Worm (Caenorhabditis elegans): ENCODE data around the gene clec-47.

The clec-47 gene

DNA sequence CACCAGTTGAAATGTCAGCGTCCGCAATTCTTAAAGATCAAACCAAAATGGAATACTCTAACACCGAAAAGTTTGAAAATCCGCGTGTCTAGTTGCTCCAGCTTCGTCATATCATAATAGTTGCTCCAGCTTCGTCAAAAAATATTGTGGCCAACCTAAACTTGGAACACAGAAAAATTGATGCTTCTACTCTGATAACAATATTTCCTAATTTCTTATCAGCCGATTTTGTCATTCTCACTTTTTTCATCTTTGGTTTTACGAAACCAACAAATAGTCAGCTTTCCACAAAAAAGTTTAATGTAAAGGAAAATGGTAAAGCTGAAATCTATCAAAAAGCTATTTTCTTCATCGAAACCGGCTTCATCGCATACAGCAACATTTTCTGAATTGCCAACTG lies 6.8 kb downstream of the clec-47 start, which contains the start of gene fbxa-84:
fbxa-84 (plus strand) TSS at position 34 of the 400 bp plus-strand sequence.
- TF ChIP-seq nhr-77 (tag; optimal IDR thresholded peaks at IDR 0.05): no peak
- peak; percentile 33; the same call in 1 of the 2 replicates for TF ChIP-seq dmd-6 (GFP tag; IDR thresholded peaks at IDR 0.05)
- no peak for TF ChIP-seq madf-9 (GFP tag; conservative IDR thresholded peaks at IDR 0.05)
- no peak for TF ChIP-seq saeg-2 (GFP tag; IDR thresholded peaks at IDR 0.05)
- no peak for TF ChIP-seq nhr-6 (tag; optimal IDR thresholded peaks at IDR 0.05)
- no peak for TF ChIP-seq ces-1 (GFP tag; optimal IDR thresholded peaks at IDR 0.05)
- no peak for TF ChIP-seq daf-12 (tag; optimal IDR thresholded peaks at IDR 0.05)
- TF ChIP-seq lsy-2 (tag; optimal IDR thresholded peaks at IDR 0.05): no peak
- no peak for TF ChIP-seq F49E8.2 (tag; optimal IDR thresholded peaks at IDR 0.05; ENCODE audit: borderline replicate concordance)
- no peak for TF ChIP-seq zip-11 (GFP tag; IDR thresholded peaks at IDR 0.05)
- no peak for TF ChIP-seq lin-1 (GFP tag; IDR thresholded peaks at IDR 0.05)
- no peak for TF ChIP-seq aha-1 (tag)
- no peak for TF ChIP-seq lin-15B (tag; optimal IDR thresholded peaks at IDR 0.05)
- TF ChIP-seq mxl-2 (GFP tag; conservative IDR thresholded peaks at IDR 0.05): no peak
- no peak for TF ChIP-seq lin-38 (GFP tag; IDR thresholded peaks at IDR 0.05)
- peak; percentile 10 for TF ChIP-seq nhr-28 (tag; optimal IDR thresholded peaks at IDR 0.05)
- TF ChIP-seq attf-4 (tag; optimal IDR thresholded peaks at IDR 0.05): no peak
- no peak for TF ChIP-seq php-3 (GFP tag; IDR thresholded peaks at IDR 0.05)
- no peak for TF ChIP-seq nhr-76 (tag; optimal IDR thresholded peaks at IDR 0.05)
- TF ChIP-seq F10B5.3 (tag; optimal IDR thresholded peaks at IDR 0.05): no peak
- TF ChIP-seq ZK546.5 (tag; optimal IDR thresholded peaks at IDR 0.05): no peak
- TF ChIP-seq dve-1 (tag; optimal IDR thresholded peaks at IDR 0.05; ENCODE audit: insufficient read depth): peak; percentile 2
- no peak for TF ChIP-seq rbr-2 (tag; optimal IDR thresholded peaks at IDR 0.05)
- no peak for TF ChIP-seq F26F4.8 (GFP tag; conservative IDR thresholded peaks at IDR 0.05)
- TF ChIP-seq jun-1 (tag; optimal IDR thresholded peaks at IDR 0.05): no peak
- no peak for TF ChIP-seq gei-8 (GFP tag; optimal IDR thresholded peaks at IDR 0.05)
- peak; percentile 9 for TF ChIP-seq pqm-1 (tag; optimal IDR thresholded peaks at IDR 0.05)
- no peak for TF ChIP-seq aly-2 (tag; optimal IDR thresholded peaks at IDR 0.05)
- TF ChIP-seq ama-1 (optimal IDR thresholded peaks at IDR 0.05): no peak

DNA sequence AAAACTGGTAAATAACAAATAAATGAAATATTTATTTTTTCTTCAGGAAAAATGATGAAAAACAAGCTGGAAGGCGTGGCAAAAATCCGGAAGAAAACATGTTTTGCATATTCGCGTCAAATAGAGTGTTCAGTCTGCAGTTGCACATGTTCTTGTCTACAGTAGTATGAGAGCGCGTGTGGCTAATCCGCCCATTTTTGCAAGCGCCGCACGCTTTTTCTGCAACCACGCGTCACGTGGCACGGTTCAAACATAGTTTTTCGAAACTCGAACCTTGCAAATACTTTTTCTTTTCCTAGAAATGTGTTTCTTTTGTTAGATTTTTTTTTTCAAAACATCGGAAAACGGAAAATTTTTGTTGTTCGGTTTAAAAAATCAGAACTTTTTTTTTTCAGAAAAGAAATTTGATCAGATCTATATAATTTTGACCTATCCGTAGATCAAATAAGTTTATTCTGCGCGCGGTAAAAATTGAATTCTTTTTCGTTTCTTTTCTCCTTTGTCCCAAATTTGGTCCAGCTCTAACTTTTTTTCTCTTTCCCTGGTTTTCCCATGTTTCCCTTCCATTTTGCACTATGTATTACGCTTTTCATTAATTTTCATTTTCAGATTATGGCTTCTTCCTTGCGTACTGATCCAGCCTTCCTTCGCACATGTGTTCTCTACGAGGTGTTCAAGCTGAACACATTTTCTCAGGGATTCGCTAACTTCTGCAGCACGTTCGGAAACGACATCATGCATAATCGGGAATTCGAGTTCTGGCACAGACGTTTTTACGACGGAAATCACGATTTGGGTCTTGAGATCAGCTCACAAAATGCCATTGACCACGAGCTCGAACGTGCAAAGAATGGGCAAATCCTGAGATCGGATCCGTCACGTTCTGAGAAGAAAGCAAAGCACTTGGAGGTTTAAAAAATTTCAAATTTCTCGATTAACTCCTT lies 8.8 kb downstream of the clec-47 start, which contains the start of gene Y75B12B.1:
Y75B12B.1 (plus strand) TSS at position 603 of the 944 bp plus-strand sequence.
- peak; percentile 74 for TF ChIP-seq lin-38 (GFP tag; IDR thresholded peaks at IDR 0.05)
- TF ChIP-seq ceh-28 (tag; optimal IDR thresholded peaks at IDR 0.05): no peak
- TF ChIP-seq arid-1 (GFP tag; conservative IDR thresholded peaks at IDR 0.05): 0 out of 2 replicates have a peak, but pooled peaks have one; percentile 4
- TF ChIP-seq sdz-12 (GFP tag; optimal IDR thresholded peaks at IDR 0.05): no peak
- TF ChIP-seq F44E2.7 (GFP tag; IDR thresholded peaks at IDR 0.05): no peak
- 0 out of 2 replicates have a peak, but pooled peaks have one; percentile 39 for TF ChIP-seq snpc-1.2 (GFP tag; IDR thresholded peaks at IDR 0.05)
- TF ChIP-seq mxl-2 (GFP tag; conservative IDR thresholded peaks at IDR 0.05): no peak
- no peak for TF ChIP-seq F37D6.2 (tag; optimal IDR thresholded peaks at IDR 0.05)
- TF ChIP-seq Y48G9A.11 (GFP tag; IDR thresholded peaks at IDR 0.05): peak; percentile 21; the same call in 1 of the 2 replicates
- TF ChIP-seq lin-13 (GFP tag; optimal IDR thresholded peaks at IDR 0.05): peak; percentile 12
- TF ChIP-seq F49E8.2 (tag; optimal IDR thresholded peaks at IDR 0.05; ENCODE audit: borderline replicate concordance): peak; percentile 78
- TF ChIP-seq gei-8 (GFP tag; optimal IDR thresholded peaks at IDR 0.05): no peak
- peak; percentile 55 for TF ChIP-seq unc-130 (GFP tag; optimal IDR thresholded peaks at IDR 0.05)

Measured in whole organism, L4 larva.